Worm (Caenorhabditis elegans) whole organism, L4 larva: ENCODE data around the gene F21C10.7.

Experiments
- F49E8.2 ChIP-seq: sonication (generic microtip); optimal IDR thresholded peaks from 2 replicates; lab custom pipeline; 2016; ENCODE audit warnings: missing compliant biosample characterization, mild to moderate bottlenecking, missing genetic modification characterization, borderline replicate concordance
- Y5F2A.4 ChIP-seq: fragments of 200-800 bp; sonication (Bioruptor generic); optimal IDR thresholded peaks from 2 replicates; lab custom pipeline; 2018; ENCODE audit warnings: mild to moderate bottlenecking, missing genetic modification characterization, missing compliant biosample characterization
- attf-4 ChIP-seq: sonication (generic microtip); optimal IDR thresholded peaks from 3 replicates; lab custom pipeline; 2017; ENCODE audit warnings: missing biosample characterization, missing genetic modification characterization
- hlh-30 ChIP-seq: sonication (generic microtip); optimal IDR thresholded peaks from 2 replicates; lab custom pipeline; 2017; ENCODE audit warnings: antibody characterized with exemption, mild to moderate bottlenecking, missing genetic modification characterization, missing compliant biosample characterization; ENCODE audit not compliant: insufficient read depth
- lim-7 ChIP-seq: fragments of 200-800 bp; sonication (Bioruptor generic); IDR thresholded peaks from 2 replicates; pipeline ENCODE4 v1.3.6; 2022; ENCODE audit warnings: missing genetic modification characterization, missing compliant biosample characterization
- lin-15B ChIP-seq: fragments of 150-350 bp; sonication (generic microtip); optimal IDR thresholded peaks from 3 replicates; lab custom pipeline; 2014; ENCODE audit warnings: missing biosample characterization, missing genetic modification characterization
- lsy-2 ChIP-seq, 2 experiments: fragments of 150-350 bp in 1 of 2; sonication (generic microtip) in 1 of 2; optimal IDR thresholded peaks; 2 replicates each; lab custom pipeline; 2014 to 2017; ENCODE audit warnings: missing biosample characterization in 2 of 2, missing genetic modification characterization in 2 of 2
- mep-1 ChIP-seq: fragments of 150-350 bp; sonication (generic microtip); optimal IDR thresholded peaks from 3 replicates; lab custom pipeline; 2014; ENCODE audit warnings: missing biosample characterization, missing genetic modification characterization
- nhr-237 ChIP-seq: sonication (generic microtip); optimal IDR thresholded peaks from 2 replicates; lab custom pipeline; 2017; ENCODE audit warnings: missing biosample characterization, missing genetic modification characterization
- nhr-76 ChIP-seq: fragments of 150-350 bp; optimal IDR thresholded peaks from 2 replicates; lab custom pipeline; 2014; ENCODE audit warnings: missing biosample characterization, missing genetic modification characterization
- pqm-1 ChIP-seq: sonication (generic microtip); optimal IDR thresholded peaks from 2 replicates; lab custom pipeline; 2017; ENCODE audit warnings: missing biosample characterization, missing genetic modification characterization
- sdz-12 ChIP-seq: fragments of 200-800 bp; sonication (Bioruptor generic); optimal IDR thresholded peaks from 2 replicates; lab custom pipeline; 2018; ENCODE audit warnings: mild to moderate bottlenecking, missing genetic modification characterization, missing compliant biosample characterization
- skn-1 ChIP-seq: fragments of 150-350 bp; optimal IDR thresholded peaks from 2 replicates; lab custom pipeline; 2014; ENCODE audit warnings: missing biosample characterization, missing genetic modification characterization
- snpc-4 ChIP-seq: fragments of 150-350 bp; optimal IDR thresholded peaks from 2 replicates; lab custom pipeline; 2014; ENCODE audit warnings: missing biosample characterization, missing genetic modification characterization

DNA sequence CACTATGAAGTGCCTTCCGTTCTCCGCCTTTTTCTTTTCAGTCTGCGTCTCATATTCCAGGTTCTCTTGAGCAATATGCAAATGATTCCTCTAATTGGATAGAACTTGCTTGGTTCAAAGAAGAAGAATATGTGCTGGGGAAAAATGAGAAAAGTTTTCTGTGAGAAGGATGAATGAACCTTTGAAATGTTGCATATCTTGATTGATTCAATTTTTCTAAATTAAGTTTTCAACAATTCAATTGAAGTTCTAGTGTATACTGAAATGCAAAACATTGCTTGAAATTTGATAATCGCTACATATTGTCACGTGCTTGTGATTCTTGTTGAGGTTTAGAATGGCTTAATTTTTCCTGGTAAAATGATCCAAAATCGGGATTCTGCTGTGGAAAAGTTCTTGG, 45.0 kb downstream of the F21C10.7 start:
- TF ChIP-seq pqm-1 (tag; lab: Kevin White, UChicago): no peak
- TF ChIP-seq skn-1 (tag; lab: Kevin White, UChicago): no peak
- TF ChIP-seq sdz-12: no peak
- no peak for TF ChIP-seq lim-7
- no peak for TF ChIP-seq mep-1 (tag; lab: Kevin White, UChicago)
- no peak for TF ChIP-seq snpc-4 (tag; lab: Kevin White, UChicago)
- TF ChIP-seq attf-4 (tag; lab: Kevin White, UChicago): no peak
- TF ChIP-seq Y5F2A.4 (GFP tag; lab: Kevin White, UChicago): no peak
- TF ChIP-seq lsy-2 (tag; optimal IDR thresholded peaks at IDR 0.05; lab: Kevin White, UChicago): no peak
- no peak for TF ChIP-seq nhr-76 (tag; lab: Kevin White, UChicago)
- TF ChIP-seq F49E8.2 (tag; lab: Kevin White, UChicago): no peak
- no peak for TF ChIP-seq lin-15B (tag; lab: Kevin White, UChicago)
- TF ChIP-seq nhr-237: no peak
- TF ChIP-seq hlh-30 (tag; lab: Kevin White, UChicago): no peak
